Fruit fly (Drosophila melanogaster) whole organism, adult: Measurements from ENCODE around the gene CG6569.

ENCODE experiments used
- CG12768 ChIP-seq: fragments of 200-800 bp; sonication (Bioruptor generic); optimal IDR thresholded peaks from 2 replicates; lab custom pipeline; 2017; ENCODE audit warnings: missing biosample characterization, missing genetic modification characterization, mild to moderate bottlenecking, moderate library complexity, missing genetic modification reagents
- CG14711 ChIP-seq: fragments of 200-800 bp; sonication (Bioruptor generic); optimal IDR thresholded peaks from 2 replicates; lab custom pipeline; 2018; ENCODE audit warnings: missing biosample characterization, mild to moderate bottlenecking, missing genetic modification characterization, moderate library complexity
- Clk ChIP-seq: fragments of 200-800 bp; sonication (Bioruptor generic); optimal IDR thresholded peaks from 2 replicates; lab custom pipeline; 2017; ENCODE audit warnings: missing biosample characterization, missing genetic modification characterization
- Crg-1 ChIP-seq: fragments of 200-800 bp; sonication (Bioruptor generic); optimal IDR thresholded peaks from 2 replicates; lab custom pipeline; 2016; ENCODE audit warnings: missing biosample characterization, missing genetic modification characterization
- Mnt ChIP-seq: fragments of 200-800 bp; sonication (Bioruptor generic); optimal IDR thresholded peaks from 2 replicates; lab custom pipeline; 2016; ENCODE audit warnings: missing biosample characterization, mild to moderate bottlenecking, missing genetic modification characterization
- cic ChIP-seq: fragments of 200-800 bp; sonication (Bioruptor generic); optimal IDR thresholded peaks from 2 replicates; lab custom pipeline; 2017; ENCODE audit warnings: missing biosample characterization, mild to moderate bottlenecking, missing genetic modification characterization, moderate library complexity
- kay ChIP-seq: fragments of 200-800 bp; sonication (Bioruptor generic); peaks from one replicate; lab custom pipeline; 2016; ENCODE audit warnings: missing biosample characterization, missing genetic modification characterization, borderline replicate concordance

dm6 chr3R:21832203-21832602 lies 35.5 kb downstream of the CG6569 start, which contains the start of gene Gr93a:
- TF ChIP-seq CG12768 (GFP tag; lab: Kevin White, UChicago) (no peak), CG14711 (tag; lab: Kevin White, UChicago) (no peak), kay (no peak), Crg-1 (GFP tag; lab: Kevin White, UChicago) (no peak), cic (GFP tag; lab: Kevin White, UChicago) (no peak), Clk (GFP tag; lab: Kevin White, UChicago) (no peak), Mnt (GFP tag; lab: Kevin White, UChicago) (no peak)
